Worm (Caenorhabditis elegans): ENCODE data around the gene F26G1.15.
"Not testable (repeated sequence)": the region's sequence is repeated elsewhere in the genome, so short reads cannot be mapped to it uniquely, and the experiment has no call there.

DNA sequence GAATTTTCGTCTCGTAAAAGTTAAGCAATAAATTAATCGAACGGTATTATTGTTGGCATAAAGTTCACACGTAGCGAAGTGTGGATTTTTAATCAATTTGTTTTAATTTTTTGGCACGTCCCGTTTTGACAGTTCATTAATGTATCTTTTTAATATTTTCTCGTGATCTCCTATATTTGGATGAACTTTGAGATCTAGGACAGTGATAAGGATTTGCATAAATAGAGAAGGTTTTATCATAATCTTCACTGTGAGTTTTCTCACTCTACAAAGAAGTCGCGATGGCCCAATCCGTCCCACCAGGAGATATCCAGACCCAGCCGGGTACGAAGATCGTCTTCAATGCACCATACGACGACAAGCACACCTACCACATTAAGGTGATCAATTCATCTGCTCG, 35.0 kb downstream of the F26G1.15 start, which contains the start of the genes C33F10.8 and msp-40:
- TF ChIP-seq lin-15B (tag; optimal IDR thresholded peaks at IDR 0.05); nhr-85 (tag); sptf-1 (tag; optimal IDR thresholded peaks at IDR 0.05); fos-1 (tag; optimal IDR thresholded peaks at IDR 0.05); skn-1 (tag; optimal IDR thresholded peaks at IDR 0.05); ceh-63 (GFP tag; optimal IDR thresholded peaks at IDR 0.05); unc-62 (GFP tag; optimal IDR thresholded peaks at IDR 0.05): not testable (repeated sequence)

All from whole organism, L1 larva.